Worm (Caenorhabditis elegans): Measurements from ENCODE around the gene gon-1.

Gene gon-1

ce11 chrIV:9884257-9884656 lies 69.0 kb downstream of the gon-1 start, which contains the start of the genes prp-18 and mccc-1:
prp-18 (minus strand) TSS chrIV:9884383.
mccc-1 (plus strand) TSS chrIV:9884570.
- TF ChIP-seq pax-1 (tag; optimal IDR thresholded peaks at IDR 0.05) (no peak), ztf-16 (tag; optimal IDR thresholded peaks at IDR 0.05) (no peak), ceh-31 (tag; optimal IDR thresholded peaks at IDR 0.05) (peak; percentile 44), unc-3 (GFP tag; conservative IDR thresholded peaks at IDR 0.05) (no peak), unc-3 (tag; optimal IDR thresholded peaks at IDR 0.05) (no peak), dve-1 (tag; optimal IDR thresholded peaks at IDR 0.05) (peak; percentile 2), ceh-14 (tag; optimal IDR thresholded peaks at IDR 0.05) (no peak), ceh-6 (GFP tag; optimal IDR thresholded peaks at IDR 0.05) (no peak), mec-3 (tag; optimal IDR thresholded peaks at IDR 0.05; ENCODE audit: borderline replicate concordance) (no peak), ceh-18 (tag; optimal IDR thresholded peaks at IDR 0.05) (no peak), ama-1 (optimal IDR thresholded peaks at IDR 0.05) (no peak), ets-4 (tag; optimal IDR thresholded peaks at IDR 0.05) (no peak), syd-9 (tag; optimal IDR thresholded peaks at IDR 0.05) (no peak), pha-4 (tag; optimal IDR thresholded peaks at IDR 0.05) (no peak), pros-1 (tag; optimal IDR thresholded peaks at IDR 0.05) (no peak), nfya-1 (tag; optimal IDR thresholded peaks at IDR 0.05) (peak; percentile 16), T23F11.4 (GFP tag; optimal IDR thresholded peaks at IDR 0.05) (no peak), elt-2 (tag; optimal IDR thresholded peaks at IDR 0.05) (no peak), unc-42 (tag; optimal IDR thresholded peaks at IDR 0.05) (peak; percentile 86), zip-5 (tag; optimal IDR thresholded peaks at IDR 0.05) (no peak), unc-55 (GFP tag; optimal IDR thresholded peaks at IDR 0.05) (peak; percentile 28), ceh-30 (tag; optimal IDR thresholded peaks at IDR 0.05) (no peak)

All from whole organism, late embryonic.